Fruit fly (Drosophila melanogaster) S2 (cell line): ENCODE measurements around the gene Kap3.
A peak's percentile ranks its signal among the peaks of the same experiment; 100 is the strongest.

Experiments used
- CG8478 ChIP-seq: fragments of >200 bp; optimal IDR thresholded peaks from 2 replicates; lab custom pipeline; 2018
- CTCF ChIP-seq, 2 experiments: fragments of >200 bp; optimal IDR thresholded peaks; 2 replicates each; lab custom pipeline; 2018

Gene Kap3

dm6 chrX:11325175-11325768 is 14.6 kb downstream of the Kap3 start, which contains the start of gene Gapvd1:
Gapvd1 (plus strand) TSS chrX:11325385.
- no peak for TF ChIP-seq CG8478
- peak in 1 of 2 experiments; percentile 6 for TF ChIP-seq CTCF (optimal IDR thresholded peaks at IDR 0.05; lab: Kevin White, UChicago)

dm6 chrX:11322659-11323058 is 17.2 kb downstream of the Kap3 start:
- TF ChIP-seq CTCF (optimal IDR thresholded peaks at IDR 0.05; lab: Kevin White, UChicago) = no peak
- no peak for TF ChIP-seq CG8478

- TF ChIP-seq CG8478 (no peak), CTCF (optimal IDR thresholded peaks at IDR 0.05; lab: Kevin White, UChicago) (no peak)
Measured at dm6 chrX:11322257-11322656, 17.6 kb downstream of the Kap3 start, which contains the start of gene sisA. sisA (minus strand) TSS chrX:11322357.

dm6 chrX:11319916-11320315 is 20.0 kb downstream of the Kap3 start:
- TF ChIP-seq CG8478 (no peak), CTCF (optimal IDR thresholded peaks at IDR 0.05; lab: Kevin White, UChicago) (peak; percentile 80)

dm6 chrX:11311108-11311507 is 28.8 kb downstream of the Kap3 start, which contains the start of gene Ir10a:
Ir10a (minus strand) TSS chrX:11311208.
- TF ChIP-seq CTCF (optimal IDR thresholded peaks at IDR 0.05; lab: Kevin White, UChicago) (no peak), CG8478 (no peak)

dm6 chrX:11302683-11303082 is 37.2 kb downstream of the Kap3 start, which contains the start of gene CG44422:
CG44422 (minus strand) TSS chrX:11302783.
- TF ChIP-seq CG8478 (no peak), CTCF (optimal IDR thresholded peaks at IDR 0.05; lab: Kevin White, UChicago) (no peak)

- TF ChIP-seq CTCF (optimal IDR thresholded peaks at IDR 0.05; lab: Kevin White, UChicago) (no peak), CG8478 (no peak)
Measured at dm6 chrX:11295412-11296006, 44.4 kb downstream of the Kap3 start.

- TF ChIP-seq CG8478 = no peak
- no peak for TF ChIP-seq CTCF (optimal IDR thresholded peaks at IDR 0.05; lab: Kevin White, UChicago)
Measured at dm6 chrX:11293567-11293966, 46.3 kb downstream of the Kap3 start.

dm6 chrX:11284993-11285392 is 54.9 kb downstream of the Kap3 start:
- no peak for TF ChIP-seq CTCF (optimal IDR thresholded peaks at IDR 0.05; lab: Kevin White, UChicago)
- no peak for TF ChIP-seq CG8478
